Fruit fly (Drosophila melanogaster): ENCODE results near the gene CrebA.
A peak's percentile ranks its signal among the peaks of the same experiment; 100 is the strongest.

CrebA gene

DNA sequence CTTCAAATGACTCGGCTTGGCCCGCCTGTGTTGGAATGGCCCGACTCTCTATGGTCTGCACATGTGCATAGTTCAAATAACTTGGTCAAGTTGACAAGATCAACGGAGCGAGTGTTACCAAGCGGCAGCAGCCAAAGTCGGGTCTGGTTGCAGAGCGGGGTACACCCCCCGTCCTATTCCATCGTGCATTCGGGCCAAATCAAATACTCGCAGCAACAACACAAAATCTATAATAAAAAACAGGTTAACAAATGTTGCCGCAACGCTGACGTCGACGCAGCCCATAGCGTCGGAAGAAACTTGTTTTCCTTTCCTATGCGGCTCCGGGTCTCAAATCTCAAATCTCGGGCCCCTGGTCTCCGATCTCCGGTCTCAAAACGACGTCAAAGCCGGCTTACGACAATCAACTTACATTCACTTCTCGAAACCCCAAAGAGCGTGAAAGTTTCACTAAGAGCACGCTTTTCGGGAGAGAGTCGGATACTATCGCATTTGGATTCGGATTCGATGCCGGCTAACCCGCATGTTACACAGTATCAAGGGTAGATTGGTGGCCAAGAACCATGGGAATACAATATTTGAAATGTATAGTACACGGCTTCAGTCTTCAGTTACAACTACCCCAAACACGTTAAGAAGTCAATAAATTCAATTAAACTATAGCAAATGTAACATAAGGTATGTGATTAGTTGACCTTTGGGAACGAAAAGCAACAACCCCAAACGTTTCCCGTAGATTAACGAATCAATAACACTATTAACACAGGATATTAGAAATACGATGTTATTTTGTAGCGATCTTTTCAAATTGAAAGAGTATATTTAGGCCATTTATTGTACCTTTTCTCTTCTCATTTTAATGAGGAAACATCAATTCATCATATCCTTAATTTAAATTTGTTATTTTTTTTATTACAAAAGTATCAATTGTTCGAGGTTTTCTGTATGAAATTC is 644 bp upstream of the CrebA start (continued):
- peak; percentile 27 for TF ChIP-seq CG6854 (GFP tag; optimal IDR thresholded peaks at IDR 0.05)
- peak; percentile 57 for TF ChIP-seq CG15011 (GFP tag; optimal IDR thresholded peaks at IDR 0.05)
- no peak for TF ChIP-seq Poxn (GFP tag; IDR thresholded peaks at IDR 0.05)
- peak; percentile 83 for TF ChIP-seq CG9437 (GFP tag; optimal IDR thresholded peaks at IDR 0.05)
- peak; percentile 61 for TF ChIP-seq sisA (GFP tag; IDR thresholded peaks at IDR 0.05)
- TF ChIP-seq CG7271 (tag; optimal IDR thresholded peaks at IDR 0.05) = no peak
- TF ChIP-seq emc (GFP tag; optimal IDR thresholded peaks at IDR 0.05) = no peak
- no peak for TF ChIP-seq CG7987 (GFP tag; optimal IDR thresholded peaks at IDR 0.05)
- no peak for TF ChIP-seq Hr39 (optimal IDR thresholded peaks at IDR 0.05)
- TF ChIP-seq CG4854 (GFP tag; optimal IDR thresholded peaks at IDR 0.05) = no peak
- TF ChIP-seq CG14050 (GFP tag; IDR thresholded peaks at IDR 0.05) = no peak; the same call in 2 of the 3 replicates
- peak; percentile 38 for TF ChIP-seq btn (GFP tag; optimal IDR thresholded peaks at IDR 0.05)
- peak; percentile 53 for TF ChIP-seq ems (GFP tag; optimal IDR thresholded peaks at IDR 0.05)
- TF ChIP-seq Hr51 (GFP tag; optimal IDR thresholded peaks at IDR 0.05) = peak in 1 of 2 experiments; percentile 77
- TF ChIP-seq CG8478 (optimal IDR thresholded peaks at IDR 0.05) = no peak
- TF ChIP-seq CG34224 (GFP tag; IDR thresholded peaks at IDR 0.05; ENCODE audit: partially characterized antibody) = peak; percentile 31; the same call in 1 of the 3 replicates
- TF ChIP-seq exex (tag; optimal IDR thresholded peaks at IDR 0.05) = peak; percentile 3
- TF ChIP-seq prd (optimal IDR thresholded peaks at IDR 0.05) = no peak
- TF ChIP-seq prd (GFP tag; IDR thresholded peaks at IDR 0.05) = peak; percentile 58
- TF ChIP-seq CG16813 (GFP tag; IDR thresholded peaks at IDR 0.05; ENCODE audit: partially characterized antibody) = no peak
- TF ChIP-seq D (optimal IDR thresholded peaks at IDR 0.05) = no peak
- TF ChIP-seq D (GFP tag; optimal IDR thresholded peaks at IDR 0.05) = peak; percentile 43
- TF ChIP-seq Blimp-1 (GFP tag; optimal IDR thresholded peaks at IDR 0.05) = peak; percentile 16
- TF ChIP-seq CG8944 (GFP tag; optimal IDR thresholded peaks at IDR 0.05) = peak; percentile 59
- peak; percentile 50 for TF ChIP-seq ewg (GFP tag; optimal IDR thresholded peaks at IDR 0.05)
- TF ChIP-seq CG30431 (GFP tag; optimal IDR thresholded peaks at IDR 0.05) = peak; percentile 36
- TF ChIP-seq croc (GFP tag; conservative IDR thresholded peaks at IDR 0.05) = no peak
- TF ChIP-seq bigmax (GFP tag; optimal IDR thresholded peaks at IDR 0.05) = no peak
- no peak for TF ChIP-seq CG15514 (GFP tag; optimal IDR thresholded peaks at IDR 0.05)
- TF ChIP-seq BEAF-32 (GFP tag; optimal IDR thresholded peaks at IDR 0.05) = no peak
- peak; percentile 52 for TF ChIP-seq CG33557 (GFP tag; optimal IDR thresholded peaks at IDR 0.05)
- peak; percentile 46 for TF ChIP-seq Mes4 (GFP tag; optimal IDR thresholded peaks at IDR 0.05)
- peak; percentile 65 for TF ChIP-seq az2 (GFP tag; optimal IDR thresholded peaks at IDR 0.05)
- TF ChIP-seq al (GFP tag; IDR thresholded peaks at IDR 0.05) = no peak
- TF ChIP-seq zen (tag; optimal IDR thresholded peaks at IDR 0.05) = peak; percentile 20
- TF ChIP-seq kah (GFP tag; optimal IDR thresholded peaks at IDR 0.05) = no peak
- TF ChIP-seq CG9215 (GFP tag; IDR thresholded peaks at IDR 0.05) = peak; percentile 60
- TF ChIP-seq D19A (tag; optimal IDR thresholded peaks at IDR 0.05) = peak; percentile 39
- peak; percentile 77 for TF ChIP-seq CG7839 (tag; optimal IDR thresholded peaks at IDR 0.05)
- no peak for TF ChIP-seq CG9876 (GFP tag; optimal IDR thresholded peaks at IDR 0.05)
- TF ChIP-seq CG13775 (GFP tag; optimal IDR thresholded peaks at IDR 0.05) = peak; percentile 84
- no peak for TF ChIP-seq CG12744 (GFP tag; optimal IDR thresholded peaks at IDR 0.05)
- TF ChIP-seq bbx (GFP tag; IDR thresholded peaks at IDR 0.05; ENCODE audit: partially characterized antibody) = no peak
- TF ChIP-seq hkb (optimal IDR thresholded peaks at IDR 0.05) = no peak
- TF ChIP-seq hkb (GFP tag; IDR thresholded peaks at IDR 0.05) = 0 out of 2 replicates have a peak, but pooled peaks have one; percentile 35
- TF ChIP-seq grau (tag; optimal IDR thresholded peaks at IDR 0.05) = peak; percentile 73
- peak; percentile 28; the same call in 1 of the 2 replicates for TF ChIP-seq Drgx (GFP tag; IDR thresholded peaks at IDR 0.05)
- TF ChIP-seq caup (GFP tag; optimal IDR thresholded peaks at IDR 0.05; ENCODE audit: severe bottlenecking) = peak; percentile 44
- no peak for TF ChIP-seq lbe (GFP tag; optimal IDR thresholded peaks at IDR 0.05)

Data from whole organism, embryonic.